Worm (Caenorhabditis elegans) whole organism, L2 larva: ENCODE measurements around the gene F23D12.11.

Experiments used
- mab-5 ChIP-seq: fragments of 150-350 bp; optimal IDR thresholded peaks from 2 replicates; lab custom pipeline; 2014; ENCODE audit warnings: missing biosample characterization, missing genetic modification characterization
- nhr-6 ChIP-seq: fragments of 150-350 bp; optimal IDR thresholded peaks from 2 replicates; lab custom pipeline; 2014; ENCODE audit warnings: missing biosample characterization, missing genetic modification characterization
- sem-4 ChIP-seq: fragments of 150-350 bp; optimal IDR thresholded peaks from 2 replicates; lab custom pipeline; 2014; ENCODE audit warnings: missing biosample characterization, missing genetic modification reagents, missing genetic modification characterization

DNA sequence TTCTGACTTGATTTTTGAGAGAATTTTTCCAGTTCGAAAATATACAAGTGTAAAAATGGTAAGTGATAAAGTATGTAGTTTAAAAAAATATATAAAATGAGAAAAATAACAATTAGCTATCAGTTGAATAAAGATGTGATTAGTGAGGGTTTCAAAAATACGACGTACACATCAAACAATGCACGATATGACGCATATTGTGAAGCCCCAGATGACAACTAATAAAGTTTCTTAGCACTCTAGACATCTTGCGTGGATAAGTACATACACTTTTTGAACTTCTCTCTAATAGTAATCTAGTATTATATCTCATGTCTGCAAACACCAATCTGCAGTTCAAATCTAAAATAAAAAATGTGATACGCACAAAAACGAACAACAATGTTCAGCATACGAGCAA is 5.9 kb upstream of the F23D12.11 start:
- TF ChIP-seq sem-4 (no peak), nhr-6 (no peak), mab-5 (no peak)
